Fruit fly (Drosophila melanogaster): ENCODE results near the gene Iml1.
A peak's percentile ranks its signal among the peaks of the same experiment; 100 is the strongest.

Gene Iml1

DNA sequence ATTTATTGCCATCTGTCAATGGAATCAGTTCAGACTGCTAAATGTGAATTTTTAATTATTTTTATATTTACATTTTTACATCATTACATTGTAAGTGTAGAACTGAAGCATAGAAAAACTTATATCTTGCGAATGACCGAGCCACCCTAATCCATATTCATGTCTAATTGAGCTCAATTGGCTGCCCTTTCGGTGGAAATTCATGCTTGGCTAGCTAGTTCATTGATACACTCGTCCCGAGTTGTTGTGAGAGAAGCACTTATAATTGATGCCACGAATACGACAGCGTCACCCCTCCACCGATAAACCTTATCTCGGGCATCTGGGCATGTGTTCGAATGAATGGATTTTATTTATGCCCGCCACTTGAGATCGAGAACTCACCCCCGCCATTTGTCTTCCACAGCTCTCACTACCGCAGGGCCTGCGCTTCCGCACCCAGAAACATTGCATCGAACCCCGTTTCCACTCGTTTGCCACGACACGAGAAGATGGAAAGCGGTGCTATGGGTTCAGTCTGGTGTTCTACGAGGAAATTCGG lies 4.5 kb upstream of the Iml1 start (continued):
- TF ChIP-seq CG30431 (GFP tag; optimal IDR thresholded peaks at IDR 0.05) (no peak), dimm (GFP tag; IDR thresholded peaks at IDR 0.05) (no peak), CG10147 (GFP tag; optimal IDR thresholded peaks at IDR 0.05) (no peak), Sry-β (GFP tag; optimal IDR thresholded peaks at IDR 0.05) (no peak), CG30020 (tag; optimal IDR thresholded peaks at IDR 0.05) (no peak), tap (tag; optimal IDR thresholded peaks at IDR 0.05) (no peak), CG1602 (GFP tag; optimal IDR thresholded peaks at IDR 0.05) (no peak), CG2120 (GFP tag; optimal IDR thresholded peaks at IDR 0.05) (peak; percentile 2), CG30403 (GFP tag; optimal IDR thresholded peaks at IDR 0.05) (no peak), dmrt99B (tag; optimal IDR thresholded peaks at IDR 0.05) (no peak), CG7745 (tag; optimal IDR thresholded peaks at IDR 0.05) (no peak), Lpt (GFP tag; optimal IDR thresholded peaks at IDR 0.05) (no peak), CG13624 (GFP tag; optimal IDR thresholded peaks at IDR 0.05) (no peak), CG8478 (optimal IDR thresholded peaks at IDR 0.05) (no peak), Nf-YB (GFP tag; optimal IDR thresholded peaks at IDR 0.05) (no peak), Hmr (GFP tag; optimal IDR thresholded peaks at IDR 0.05) (peak; percentile 8), grau (tag; optimal IDR thresholded peaks at IDR 0.05) (no peak), CG13123 (GFP tag; optimal IDR thresholded peaks at IDR 0.05) (no peak), CG2712 (tag; optimal IDR thresholded peaks at IDR 0.05) (no peak), peb (GFP tag; IDR thresholded peaks at IDR 0.05) (no peak), chm (GFP tag; IDR thresholded peaks at IDR 0.05) (no peak), C15 (GFP tag; IDR thresholded peaks at IDR 0.05) (no peak), vnd (GFP tag; IDR thresholded peaks at IDR 0.05; ENCODE audit: partially characterized antibody) (0 out of 3 replicates have a peak, but pooled peaks have one; percentile 32), az2 (GFP tag; optimal IDR thresholded peaks at IDR 0.05) (no peak), Rfx (GFP tag; IDR thresholded peaks at IDR 0.05) (no peak), CG7357 (GFP tag; IDR thresholded peaks at IDR 0.05) (no peak), CG8359 (GFP tag; optimal IDR thresholded peaks at IDR 0.05; ENCODE audit: borderline replicate concordance) (no peak), Eip74EF (GFP tag; optimal IDR thresholded peaks at IDR 0.05) (no peak), fu2 (GFP tag; optimal IDR thresholded peaks at IDR 0.05) (no peak), CG11695 (GFP tag; IDR thresholded peaks at IDR 0.05) (no peak), ato (GFP tag; IDR thresholded peaks at IDR 0.05; ENCODE audit: partially characterized antibody) (no peak), CG2678 (tag; optimal IDR thresholded peaks at IDR 0.05) (peak; percentile 30), twi (tag; optimal IDR thresholded peaks at IDR 0.05) (peak; percentile 76), gcm (GFP tag; optimal IDR thresholded peaks at IDR 0.05) (no peak), fd96Cb (tag; optimal IDR thresholded peaks at IDR 0.05) (no peak), vvl (GFP tag; IDR thresholded peaks at IDR 0.05) (no peak), sd (tag; optimal IDR thresholded peaks at IDR 0.05) (no peak), CG4854 (GFP tag; optimal IDR thresholded peaks at IDR 0.05) (no peak), CG14710 (tag; optimal IDR thresholded peaks at IDR 0.05) (no peak), CG4404 (GFP tag; IDR thresholded peaks at IDR 0.05) (no peak), eve (GFP tag; optimal IDR thresholded peaks at IDR 0.05) (no peak), CG4424 (GFP tag; optimal IDR thresholded peaks at IDR 0.05) (no peak), run (tag; optimal IDR thresholded peaks at IDR 0.05) (no peak), pnt (GFP tag; optimal IDR thresholded peaks at IDR 0.05) (no peak), CG8281 (tag; optimal IDR thresholded peaks at IDR 0.05) (peak; percentile 64), Xbp1 (GFP tag; optimal IDR thresholded peaks at IDR 0.05) (no peak), slp2 (GFP tag; optimal IDR thresholded peaks at IDR 0.05) (no peak), CG32767 (GFP tag; IDR thresholded peaks at IDR 0.05) (no peak), CG31224 (GFP tag; IDR thresholded peaks at IDR 0.05) (no peak), CG10543 (GFP tag; optimal IDR thresholded peaks at IDR 0.05) (peak; percentile 9), Hr51 (GFP tag; optimal IDR thresholded peaks at IDR 0.05) (peak in 1 of 2 experiments; percentile 12)

All from whole organism, embryonic.